Fruit fly (Drosophila melanogaster) whole organism, pupa: ENCODE results near the gene Agpat2.

Experiments
- CG14655 ChIP-seq: fragments of 200-800 bp; sonication (Bioruptor generic); optimal IDR thresholded peaks from 3 replicates; lab custom pipeline; 2017; ENCODE audit warnings: mild to moderate bottlenecking, missing biosample characterization, missing genetic modification reagents, missing genetic modification characterization
- CG15710 ChIP-seq: fragments of 200-800 bp; sonication (Bioruptor generic); optimal IDR thresholded peaks from 2 replicates; lab custom pipeline; 2018; ENCODE audit warnings: missing biosample characterization, mild to moderate bottlenecking, missing genetic modification characterization, moderate library complexity
- CG17806 ChIP-seq: fragments of 200-800 bp; sonication (Bioruptor generic); optimal IDR thresholded peaks from 2 replicates; lab custom pipeline; 2018; ENCODE audit warnings: missing biosample characterization, mild to moderate bottlenecking, missing genetic modification characterization, moderate library complexity
- CG8159 ChIP-seq: fragments of 200-800 bp; sonication (Bioruptor generic); optimal IDR thresholded peaks from 3 replicates; lab custom pipeline; 2018; ENCODE audit warnings: missing biosample characterization, mild to moderate bottlenecking, missing genetic modification characterization, moderate library complexity
- CG9948 ChIP-seq: fragments of 200-800 bp; sonication (Bioruptor generic); optimal IDR thresholded peaks from 2 replicates; lab custom pipeline; 2018; ENCODE audit warnings: missing biosample characterization, mild to moderate bottlenecking, missing genetic modification characterization, moderate library complexity
- D1 ChIP-seq: fragments of 200-800 bp; sonication (Bioruptor generic); optimal IDR thresholded peaks from 2 replicates; lab custom pipeline; 2018; ENCODE audit warnings: missing biosample characterization, mild to moderate bottlenecking, missing genetic modification characterization, moderate library complexity
- EcR ChIP-seq: fragments of 200-800 bp; sonication (Bioruptor generic); optimal IDR thresholded peaks from 3 replicates; lab custom pipeline; 2019; ENCODE audit warnings: missing biosample characterization, missing genetic modification characterization, mild to moderate bottlenecking, moderate library complexity, missing genetic modification reagents
- Ets98B ChIP-seq: fragments of 200-800 bp; sonication (Bioruptor generic); IDR thresholded peaks from 2 replicates; pipeline ENCODE4 v1.3.6; 2022; ENCODE audit warnings: missing biosample characterization, missing genetic modification characterization
- Pif1A ChIP-seq: fragments of 200-800 bp; sonication (Bioruptor generic); optimal IDR thresholded peaks from 3 replicates; lab custom pipeline; 2016; ENCODE audit warnings: missing biosample characterization, missing genetic modification characterization
- Pif1B ChIP-seq: fragments of 200-800 bp; sonication (Bioruptor generic); optimal IDR thresholded peaks from 3 replicates; lab custom pipeline; 2016; ENCODE audit warnings: missing biosample characterization, missing genetic modification characterization
- Snoo ChIP-seq: fragments of 200-800 bp; sonication (Bioruptor generic); optimal IDR thresholded peaks from 3 replicates; lab custom pipeline; 2017; ENCODE audit warnings: missing biosample characterization, mild to moderate bottlenecking, missing genetic modification characterization, inconsistent platforms
- fd96Ca ChIP-seq: fragments of 200-800 bp; sonication (Bioruptor generic); IDR thresholded peaks from 3 replicates; pipeline ENCODE4 v1.3.6; 2022; ENCODE audit warnings: missing biosample characterization, missing genetic modification characterization
- gl ChIP-seq: fragments of 200-800 bp; sonication (Bioruptor generic); optimal IDR thresholded peaks from 2 replicates; lab custom pipeline; 2018; ENCODE audit warnings: missing biosample characterization, mild to moderate bottlenecking, missing genetic modification characterization
- rn ChIP-seq: fragments of 200-800 bp; sonication (Bioruptor generic); IDR thresholded peaks from 2 replicates; pipeline ENCODE4 v1.3.6; 2022; ENCODE audit warnings: missing biosample characterization, missing genetic modification characterization

dm6 chr2L:8463144-8464106, at the start of gene Agpat2:
- peak; percentile 64 for TF ChIP-seq CG15710 (tag; lab: Kevin White, UChicago)
- peak; percentile 15 for TF ChIP-seq D1 (tag; lab: Kevin White, UChicago)
- peak; percentile 2 for TF ChIP-seq gl (tag; lab: Kevin White, UChicago)
- no peak for TF ChIP-seq rn (GFP tag; lab: Robert Waterston, UW)
- TF ChIP-seq Ets98B (GFP tag; lab: Robert Waterston, UW), result no peak
- peak; percentile 70 for TF ChIP-seq Pif1B
- no peak for TF ChIP-seq fd96Ca (GFP tag; lab: Robert Waterston, UW)
- TF ChIP-seq CG14655, result peak; percentile 44
- no peak for TF ChIP-seq EcR (GFP tag; lab: Kevin White, UChicago)
- peak; percentile 72 for TF ChIP-seq CG17806 (tag; lab: Kevin White, UChicago)
- TF ChIP-seq Snoo (tag; lab: Kevin White, UChicago), result peak; percentile 62
- TF ChIP-seq CG9948 (tag; lab: Kevin White, UChicago), result peak; percentile 60
- TF ChIP-seq CG8159 (tag; lab: Kevin White, UChicago), result peak; percentile 77
- TF ChIP-seq Pif1A, result peak; percentile 74
